Worm (Caenorhabditis elegans) whole organism, early embryonic: ENCODE measurements around the gene clec-204.

ENCODE experiments used
- F13C5.2 ChIP-seq: sonication (generic microtip); optimal IDR thresholded peaks from 2 replicates; lab custom pipeline; 2017; ENCODE audit warnings: mild to moderate bottlenecking, missing genetic modification characterization, inconsistent platforms, missing compliant biosample characterization
- aly-1 ChIP-seq: sonication (generic microtip); optimal IDR thresholded peaks from 2 replicates; lab custom pipeline; 2016; ENCODE audit warnings: missing genetic modification characterization, missing compliant biosample characterization
- ama-1 ChIP-seq: fragments of 150-350 bp; optimal IDR thresholded peaks from 2 replicates; lab custom pipeline; 2014
- ceh-36 ChIP-seq: sonication (generic microtip); optimal IDR thresholded peaks from 2 replicates; lab custom pipeline; 2016; ENCODE audit warnings: missing genetic modification characterization, inconsistent platforms, missing compliant biosample characterization
- ets-7 ChIP-seq: sonication (generic microtip); optimal IDR thresholded peaks from 2 replicates; lab custom pipeline; 2016; ENCODE audit warnings: missing genotype, missing genetic modification characterization, missing compliant biosample characterization
- hmbx-1 ChIP-seq: sonication (generic microtip); optimal IDR thresholded peaks from 2 replicates; lab custom pipeline; 2016; ENCODE audit warnings: mild to moderate bottlenecking, missing genetic modification characterization, missing compliant biosample characterization
- hmg-4 ChIP-seq: fragments of 200-800 bp; sonication (Bioruptor generic); optimal IDR thresholded peaks from 2 replicates; lab custom pipeline; 2018; ENCODE audit warnings: mild to moderate bottlenecking, missing genetic modification characterization, missing compliant biosample characterization
- pes-1 ChIP-seq: fragments of 200-800 bp; sonication (Bioruptor generic); IDR thresholded peaks from 2 replicates; pipeline ENCODE4 v1.3.6; 2022; ENCODE audit warnings: missing genetic modification reagents, missing genetic modification characterization, missing compliant biosample characterization
- tbx-11 ChIP-seq: fragments of 200-800 bp; sonication (Bioruptor generic); IDR thresholded peaks from 2 replicates; pipeline ENCODE4 v1.3.6; 2022; ENCODE audit warnings: missing genetic modification characterization, missing compliant biosample characterization
- tra-4 ChIP-seq: sonication (generic microtip); optimal IDR thresholded peaks from 2 replicates; lab custom pipeline; 2017; ENCODE audit warnings: missing genetic modification characterization, missing compliant biosample characterization

ce11 chrV:1804034-1804542, 47.1 kb downstream of the clec-204 start:
- TF ChIP-seq hmg-4 (GFP tag; lab: Kevin White, UChicago) (no peak), tbx-11 (no peak), pes-1 (GFP tag; lab: Robert Waterston, UW) (no peak), ama-1 (no peak), tra-4 (no peak), ets-7 (tag; lab: Kevin White, UChicago) (no peak), ceh-36 (tag; lab: Kevin White, UChicago) (no peak), hmbx-1 (tag; lab: Kevin White, UChicago) (no peak), F13C5.2 (tag; lab: Kevin White, UChicago) (no peak), aly-1 (no peak)
